Fruit fly (Drosophila melanogaster): ENCODE results near the gene CG14860.

CG14860 gene

dm6 chr3R:14917927-14918829, 23.6 kb downstream of the CG14860 start, which contains the start of gene Sdr (continued):
- TF ChIP-seq Rel (GFP tag; optimal IDR thresholded peaks at IDR 0.05) (no peak), Rel (tag; optimal IDR thresholded peaks at IDR 0.05) (peak; percentile 32), Mio (GFP tag; optimal IDR thresholded peaks at IDR 0.05) (no peak), psq (GFP tag; optimal IDR thresholded peaks at IDR 0.05) (peak; percentile 77), N (GFP tag; optimal IDR thresholded peaks at IDR 0.05) (no peak), fru (GFP tag; optimal IDR thresholded peaks at IDR 0.05) (peak; percentile 77), OdsH (GFP tag; optimal IDR thresholded peaks at IDR 0.05) (peak; percentile 71), CrebA (GFP tag; optimal IDR thresholded peaks at IDR 0.05; ENCODE audit: borderline replicate concordance) (no peak), brk (GFP tag; optimal IDR thresholded peaks at IDR 0.05) (no peak), Dif (GFP tag; optimal IDR thresholded peaks at IDR 0.05; ENCODE audit: partially characterized antibody) (no peak), rgr (GFP tag; optimal IDR thresholded peaks at IDR 0.05) (peak; percentile 66), Jra (GFP tag; optimal IDR thresholded peaks at IDR 0.05) (no peak), lola (GFP tag; optimal IDR thresholded peaks at IDR 0.05) (no peak), Sp1 (GFP tag; optimal IDR thresholded peaks at IDR 0.05) (peak; percentile 84), Hr83 (GFP tag; optimal IDR thresholded peaks at IDR 0.05; ENCODE audit: poor library complexity, severe bottlenecking) (no peak), Hnf4 (GFP tag; optimal IDR thresholded peaks at IDR 0.05) (no peak)
